Worm (Caenorhabditis elegans) whole organism, young adult: ENCODE measurements around the gene C25A11.2.

Experiments
- K12H6.12 ChIP-seq: fragments of 200-800 bp; sonication (Bioruptor generic); optimal IDR thresholded peaks from 2 replicates; lab custom pipeline; 2018; ENCODE audit warnings: mild to moderate bottlenecking, missing genetic modification characterization, missing compliant biosample characterization
- dpff-1 ChIP-seq: sonication (generic microtip); optimal IDR thresholded peaks from 2 replicates; lab custom pipeline; 2017; ENCODE audit warnings: mild to moderate bottlenecking, missing genetic modification characterization, missing compliant biosample characterization

- TF ChIP-seq dpff-1 (no peak), K12H6.12 (tag; lab: Kevin White, UChicago) (no peak)
These were observed 23.5 kb downstream of the C25A11.2 start, which contains the start of gene B0563.6 for ce11 chrX:9137402-9137801.
